Fruit fly (Drosophila melanogaster) whole organism, pupa: ENCODE measurements around the gene CG31835.
A peak's percentile ranks its signal among the peaks of the same experiment; 100 is the strongest.
"Not testable (repeated sequence)": the region's sequence is repeated elsewhere in the genome, so short reads cannot be mapped to it uniquely, and the experiment has no call there.

Experiments
- CG10348 ChIP-seq: fragments of 200-800 bp; sonication (Bioruptor generic); IDR thresholded peaks from 2 replicates; pipeline ENCODE4 v1.3.6; 2022; ENCODE audit warnings: missing biosample characterization, missing genetic modification characterization
- CG12605 ChIP-seq: fragments of 200-800 bp; sonication (Bioruptor generic); IDR thresholded peaks from 2 replicates; pipeline ENCODE4 v1.3.6; 2022; ENCODE audit warnings: missing biosample characterization, missing genetic modification characterization
- CG13204 ChIP-seq: fragments of 200-800 bp; sonication (Bioruptor generic); optimal IDR thresholded peaks from 2 replicates; lab custom pipeline; 2018; ENCODE audit warnings: missing biosample characterization, mild to moderate bottlenecking, missing genetic modification characterization, moderate library complexity
- CG14655 ChIP-seq: fragments of 200-800 bp; sonication (Bioruptor generic); optimal IDR thresholded peaks from 3 replicates; lab custom pipeline; 2017; ENCODE audit warnings: mild to moderate bottlenecking, missing biosample characterization, missing genetic modification reagents, missing genetic modification characterization
- CG15710 ChIP-seq: fragments of 200-800 bp; sonication (Bioruptor generic); optimal IDR thresholded peaks from 2 replicates; lab custom pipeline; 2018; ENCODE audit warnings: missing biosample characterization, mild to moderate bottlenecking, missing genetic modification characterization, moderate library complexity
- CG17806 ChIP-seq: fragments of 200-800 bp; sonication (Bioruptor generic); optimal IDR thresholded peaks from 2 replicates; lab custom pipeline; 2018; ENCODE audit warnings: missing biosample characterization, mild to moderate bottlenecking, missing genetic modification characterization, moderate library complexity
- CG32121 ChIP-seq: fragments of 200-800 bp; sonication (Bioruptor generic); IDR thresholded peaks from 2 replicates; pipeline ENCODE4 v1.3.6; 2022; ENCODE audit warnings: missing biosample characterization, missing genetic modification characterization
- CG34367 ChIP-seq: fragments of 200-800 bp; sonication (Bioruptor generic); optimal IDR thresholded peaks from 2 replicates; lab custom pipeline; 2018; ENCODE audit warnings: missing biosample characterization, mild to moderate bottlenecking, missing genetic modification characterization
- CG4496 ChIP-seq: fragments of 200-800 bp; sonication (Bioruptor generic); IDR thresholded peaks from 3 replicates; pipeline ENCODE4 v1.3.6; 2022; ENCODE audit warnings: missing biosample characterization, missing genetic modification characterization
- CG8159 ChIP-seq: fragments of 200-800 bp; sonication (Bioruptor generic); optimal IDR thresholded peaks from 3 replicates; lab custom pipeline; 2018; ENCODE audit warnings: missing biosample characterization, mild to moderate bottlenecking, missing genetic modification characterization, moderate library complexity
- CG8301 ChIP-seq: fragments of 200-800 bp; sonication (Bioruptor generic); optimal IDR thresholded peaks from 2 replicates; lab custom pipeline; 2018; ENCODE audit warnings: missing biosample characterization, mild to moderate bottlenecking, missing genetic modification characterization
- CG9948 ChIP-seq: fragments of 200-800 bp; sonication (Bioruptor generic); optimal IDR thresholded peaks from 2 replicates; lab custom pipeline; 2018; ENCODE audit warnings: missing biosample characterization, mild to moderate bottlenecking, missing genetic modification characterization, moderate library complexity
- D1 ChIP-seq: fragments of 200-800 bp; sonication (Bioruptor generic); optimal IDR thresholded peaks from 2 replicates; lab custom pipeline; 2018; ENCODE audit warnings: missing biosample characterization, mild to moderate bottlenecking, missing genetic modification characterization, moderate library complexity
- EcR ChIP-seq: fragments of 200-800 bp; sonication (Bioruptor generic); optimal IDR thresholded peaks from 3 replicates; lab custom pipeline; 2019; ENCODE audit warnings: missing biosample characterization, missing genetic modification characterization, mild to moderate bottlenecking, moderate library complexity, missing genetic modification reagents
- Ets98B ChIP-seq: fragments of 200-800 bp; sonication (Bioruptor generic); IDR thresholded peaks from 2 replicates; pipeline ENCODE4 v1.3.6; 2022; ENCODE audit warnings: missing biosample characterization, missing genetic modification characterization
- Pif1A ChIP-seq: fragments of 200-800 bp; sonication (Bioruptor generic); optimal IDR thresholded peaks from 3 replicates; lab custom pipeline; 2016; ENCODE audit warnings: missing biosample characterization, missing genetic modification characterization
- Pif1B ChIP-seq: fragments of 200-800 bp; sonication (Bioruptor generic); optimal IDR thresholded peaks from 3 replicates; lab custom pipeline; 2016; ENCODE audit warnings: missing biosample characterization, missing genetic modification characterization
- Snoo ChIP-seq: fragments of 200-800 bp; sonication (Bioruptor generic); optimal IDR thresholded peaks from 3 replicates; lab custom pipeline; 2017; ENCODE audit warnings: missing biosample characterization, mild to moderate bottlenecking, missing genetic modification characterization, inconsistent platforms
- fd96Ca ChIP-seq: fragments of 200-800 bp; sonication (Bioruptor generic); IDR thresholded peaks from 3 replicates; pipeline ENCODE4 v1.3.6; 2022; ENCODE audit warnings: missing biosample characterization, missing genetic modification characterization
- gl ChIP-seq: fragments of 200-800 bp; sonication (Bioruptor generic); optimal IDR thresholded peaks from 2 replicates; lab custom pipeline; 2018; ENCODE audit warnings: missing biosample characterization, mild to moderate bottlenecking, missing genetic modification characterization
- rn ChIP-seq: fragments of 200-800 bp; sonication (Bioruptor generic); IDR thresholded peaks from 2 replicates; pipeline ENCODE4 v1.3.6; 2022; ENCODE audit warnings: missing biosample characterization, missing genetic modification characterization

The CG31835 gene

DNA sequence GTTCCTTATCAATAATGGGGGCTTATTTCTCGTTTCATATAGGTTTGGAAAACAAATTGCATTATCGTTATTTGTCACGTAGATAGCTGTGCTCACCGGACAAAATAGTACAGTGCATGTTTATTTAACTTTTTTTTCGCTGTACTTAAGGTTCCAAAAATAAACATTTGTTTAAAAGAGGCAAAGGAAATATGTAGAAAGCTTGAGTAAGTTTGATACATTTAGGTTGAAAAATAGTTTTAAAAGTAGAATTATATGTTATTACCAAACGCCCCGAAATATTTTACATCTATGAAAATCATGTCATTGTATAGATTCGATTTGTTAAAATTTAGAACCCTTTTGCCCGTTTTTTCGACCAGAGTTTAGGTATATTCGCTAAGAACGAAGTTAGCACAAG, at the start of gene CG31835:
TSS of gene CG31835 (plus strand) at position 301 of the 400 bp plus-strand sequence.
- TF ChIP-seq CG8301 (tag; lab: Kevin White, UChicago); D1 (tag; lab: Kevin White, UChicago); CG12605 (GFP tag; lab: Robert Waterston, UW): not testable (repeated sequence)

DNA sequence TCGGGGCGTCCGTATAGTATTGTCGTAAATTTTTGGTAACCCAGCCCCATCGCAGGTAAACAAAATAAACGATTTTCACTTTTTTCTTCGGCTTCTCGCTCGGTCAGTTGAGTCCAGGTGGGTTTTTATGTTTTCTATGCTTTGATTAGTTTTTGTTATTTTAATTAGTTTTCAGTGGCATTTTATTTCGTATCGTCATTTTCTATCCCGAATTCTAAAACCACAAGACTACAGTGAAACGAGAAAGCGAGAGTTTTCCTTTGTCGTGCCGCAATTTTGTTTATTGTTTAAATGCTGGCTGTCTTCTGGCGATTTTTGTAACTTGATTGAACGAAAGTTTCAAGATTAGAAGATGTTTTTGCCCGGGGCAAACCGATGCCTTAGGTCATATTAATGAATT, 48.3 kb upstream of the CG31835 start:
- no peak for TF ChIP-seq Snoo (tag; lab: Kevin White, UChicago)
- no peak for TF ChIP-seq CG14655 (GFP tag; lab: Kevin White, UChicago)
- TF ChIP-seq Pif1B = no peak
- TF ChIP-seq CG9948 (tag; lab: Kevin White, UChicago) = no peak
- TF ChIP-seq CG13204 (GFP tag; lab: Kevin White, UChicago) = no peak
- TF ChIP-seq CG4496 = no peak
- TF ChIP-seq gl (tag; lab: Kevin White, UChicago) = no peak
- TF ChIP-seq CG32121 = no peak
- TF ChIP-seq D1 (tag; lab: Kevin White, UChicago) = no peak
- TF ChIP-seq CG15710 = no peak

DNA sequence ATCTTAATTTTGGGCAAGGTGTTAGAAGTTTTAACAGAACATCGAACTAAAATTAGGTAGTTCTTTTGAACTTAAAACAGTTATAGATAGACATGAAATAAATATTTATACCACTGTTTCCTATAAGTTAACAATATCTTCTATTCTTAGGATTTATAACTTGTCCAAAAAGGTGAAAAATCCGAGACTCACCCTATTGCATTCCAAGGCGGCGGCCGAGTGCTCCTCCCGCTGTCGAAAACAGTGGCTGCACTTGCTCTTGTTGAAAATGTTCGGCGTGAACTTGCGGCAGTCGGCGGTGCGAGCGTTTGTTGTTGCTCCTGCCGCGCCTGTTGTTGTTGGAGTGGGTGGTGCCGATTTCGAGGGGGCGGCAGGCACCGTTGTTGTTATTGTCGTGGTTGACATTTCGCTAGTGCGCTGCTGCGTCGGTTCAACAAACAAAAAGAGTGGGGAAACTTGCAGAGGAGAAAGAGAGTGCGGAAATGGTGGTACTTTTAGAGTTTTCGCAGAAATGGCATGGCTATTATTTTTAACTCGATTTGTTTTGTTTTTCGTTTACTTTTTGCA, 47.3 kb upstream of the CG31835 start:
- TF ChIP-seq rn (GFP tag; lab: Robert Waterston, UW) = no peak
- TF ChIP-seq gl (tag; lab: Kevin White, UChicago) = no peak
- peak; percentile 14; the same call in 1 of the 3 replicates for TF ChIP-seq fd96Ca (GFP tag; lab: Robert Waterston, UW)

DNA sequence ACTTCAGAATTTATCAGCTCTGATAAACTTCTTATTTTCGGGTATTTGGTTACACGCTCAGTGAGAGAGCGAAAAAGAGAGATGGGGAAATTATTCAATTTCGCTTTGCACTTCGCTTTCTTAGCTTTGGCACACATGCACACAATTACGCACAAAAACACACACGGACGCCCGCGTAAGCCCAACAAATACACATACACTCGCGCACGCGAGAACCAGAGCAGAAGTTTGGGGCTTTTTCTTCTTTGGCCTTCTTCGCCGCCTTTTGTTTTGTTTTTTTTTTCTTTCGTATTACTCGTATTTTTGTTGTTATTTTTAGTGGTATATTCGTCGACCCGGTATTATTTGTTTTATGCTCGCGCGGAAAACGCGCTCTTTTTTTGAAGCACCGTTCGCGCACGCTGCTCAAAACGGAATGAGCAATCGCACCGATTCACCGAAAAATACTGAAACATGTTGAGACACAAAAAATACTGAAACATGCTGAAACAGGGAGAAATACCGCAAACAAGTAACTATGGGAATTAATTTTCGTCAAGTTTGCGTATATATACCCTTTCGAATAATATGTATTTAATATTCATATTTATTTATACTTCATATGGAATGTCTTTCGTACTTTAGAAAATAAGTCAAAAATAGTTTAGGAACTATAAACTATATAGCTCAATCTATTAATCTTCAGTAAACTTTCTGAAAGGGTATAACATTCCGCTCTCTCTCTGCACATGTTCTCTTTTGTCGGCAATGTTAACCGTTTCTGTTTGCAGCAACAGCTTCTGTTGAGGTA, 46.5 kb upstream of the CG31835 start, which contains the start of gene osp:
TSS of gene osp (minus strand) at position 419 of the 790 bp plus-strand sequence.
- TF ChIP-seq CG8301 (tag; lab: Kevin White, UChicago) (peak; percentile 99), Pif1A (GFP tag; lab: Kevin White, UChicago) (peak; percentile 95), Ets98B (peak; percentile 99), CG12605 (GFP tag; lab: Robert Waterston, UW) (peak; percentile 99), CG34367 (tag; lab: Kevin White, UChicago) (peak; percentile 99), Pif1B (peak; percentile 97), CG32121 (peak; percentile 99), fd96Ca (GFP tag; lab: Robert Waterston, UW) (peak; percentile 60; the same call in 1 of the 3 replicates), CG9948 (tag; lab: Kevin White, UChicago) (peak; percentile 99), CG8159 (tag; lab: Kevin White, UChicago) (peak; percentile 99), CG14655 (GFP tag; lab: Kevin White, UChicago) (peak; percentile 99), rn (GFP tag; lab: Robert Waterston, UW) (peak; percentile 98), CG17806 (tag; lab: Kevin White, UChicago) (peak; percentile 99), gl (tag; lab: Kevin White, UChicago) (peak; percentile 96), CG13204 (GFP tag; lab: Kevin White, UChicago) (peak; percentile 90), CG10348 (GFP tag; lab: Robert Waterston, UW) (peak; percentile 95), CG4496 (peak; percentile 99), CG15710 (peak; percentile 100), D1 (tag; lab: Kevin White, UChicago) (peak; percentile 99), EcR (GFP tag; lab: Kevin White, UChicago) (peak; percentile 82), Snoo (tag; lab: Kevin White, UChicago) (peak; percentile 98)

- TF ChIP-seq CG12605 (GFP tag; lab: Robert Waterston, UW) = 0 out of 2 replicates have a peak, but pooled peaks have one; percentile 21
- no peak for TF ChIP-seq Pif1B
- no peak for TF ChIP-seq EcR (GFP tag; lab: Kevin White, UChicago)
These were observed 45.4 kb upstream of the CG31835 start for dm6 chr2L:14690285-14690684.

DNA sequence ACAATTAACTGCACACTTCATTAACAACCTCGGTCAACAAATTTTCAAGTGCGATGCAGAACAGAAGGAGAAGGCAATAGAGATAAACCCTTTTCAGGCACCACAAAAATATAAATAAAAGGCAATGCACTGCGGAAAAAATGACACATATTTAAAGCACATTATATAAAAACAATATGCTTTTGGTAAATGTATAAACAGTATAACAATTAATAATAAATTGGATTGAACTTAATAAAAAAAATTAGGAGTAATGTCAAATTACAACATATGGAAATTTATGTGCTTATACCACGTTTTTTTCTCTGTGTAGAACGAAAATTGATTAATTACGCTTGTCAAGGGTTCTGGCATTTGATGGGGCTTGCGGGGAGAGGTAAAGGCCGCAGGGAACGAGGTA, 44.9 kb upstream of the CG31835 start:
- TF ChIP-seq CG4496 (no peak), rn (GFP tag; lab: Robert Waterston, UW) (no peak), CG12605 (GFP tag; lab: Robert Waterston, UW) (no peak), CG15710 (no peak), CG10348 (GFP tag; lab: Robert Waterston, UW) (no peak), fd96Ca (GFP tag; lab: Robert Waterston, UW) (no peak), CG17806 (tag; lab: Kevin White, UChicago) (no peak), CG32121 (no peak), Snoo (tag; lab: Kevin White, UChicago) (no peak), Pif1A (GFP tag; lab: Kevin White, UChicago) (no peak), CG13204 (GFP tag; lab: Kevin White, UChicago) (no peak), D1 (tag; lab: Kevin White, UChicago) (no peak), Ets98B (no peak)
